Worm (Caenorhabditis elegans): Measurements from ENCODE around the gene gba-4.

The gba-4 gene

DNA sequence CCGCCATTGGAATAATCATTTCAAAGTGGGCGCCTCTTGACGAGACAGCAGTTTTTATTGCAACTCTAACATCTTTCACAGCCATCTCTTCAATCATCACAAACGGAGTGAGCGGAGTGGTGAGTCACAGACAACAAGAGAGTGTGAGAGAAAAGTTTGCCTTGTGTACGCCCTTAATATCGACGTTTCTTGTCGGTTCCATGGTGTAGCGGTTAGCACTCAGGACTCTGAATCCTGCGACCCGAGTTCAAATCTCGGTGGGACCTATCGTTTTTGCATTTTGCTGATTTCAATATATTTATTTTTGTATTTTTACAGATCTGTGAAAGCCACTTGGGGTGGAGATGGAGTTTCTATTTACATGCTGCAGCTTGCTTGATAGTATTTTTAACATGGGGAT lies 16.2 kb downstream of the gba-4 start (continued):
- TF ChIP-seq php-3 (GFP tag; IDR thresholded peaks at IDR 0.05) (0 out of 2 replicates have a peak, but pooled peaks have one; percentile 27), nhr-77 (tag; optimal IDR thresholded peaks at IDR 0.05) (no peak), pha-4 (GFP tag; IDR thresholded peaks at IDR 0.05) (peak; percentile 75; the same call in 1 of the 2 replicates), pha-4 (tag; optimal IDR thresholded peaks at IDR 0.05) (no peak), F10B5.3 (tag; optimal IDR thresholded peaks at IDR 0.05) (no peak), Y5F2A.4 (GFP tag; optimal IDR thresholded peaks at IDR 0.05) (peak; percentile 23), mxl-2 (GFP tag; conservative IDR thresholded peaks at IDR 0.05) (no peak), egl-43 (GFP tag; IDR thresholded peaks at IDR 0.05) (no peak), lsy-2 (tag; optimal IDR thresholded peaks at IDR 0.05) (peak in 1 of 2 experiments; percentile 66), F49E8.2 (tag; optimal IDR thresholded peaks at IDR 0.05; ENCODE audit: borderline replicate concordance) (no peak), ceh-82 (tag; optimal IDR thresholded peaks at IDR 0.05) (no peak), lir-3 (tag; optimal IDR thresholded peaks at IDR 0.05) (no peak), mep-1 (tag; optimal IDR thresholded peaks at IDR 0.05) (peak; percentile 62), daf-12 (tag; optimal IDR thresholded peaks at IDR 0.05) (no peak), nhr-25 (tag; optimal IDR thresholded peaks at IDR 0.05; ENCODE audit: borderline replicate concordance, insufficient read depth) (no peak), rbr-2 (tag; optimal IDR thresholded peaks at IDR 0.05) (peak; percentile 65), aly-2 (tag; optimal IDR thresholded peaks at IDR 0.05) (no peak), lin-15B (tag; optimal IDR thresholded peaks at IDR 0.05) (no peak), nhr-76 (tag; optimal IDR thresholded peaks at IDR 0.05) (no peak), aha-1 (tag) (peak; percentile 12), lin-38 (GFP tag; IDR thresholded peaks at IDR 0.05) (peak; percentile 79), ces-1 (GFP tag; optimal IDR thresholded peaks at IDR 0.05) (no peak), nhr-102 (tag; optimal IDR thresholded peaks at IDR 0.05) (peak; percentile 18), ceh-44 (GFP tag; IDR thresholded peaks at IDR 0.05) (peak; percentile 73), ceh-62 (tag; optimal IDR thresholded peaks at IDR 0.05) (no peak), zfp-3 (GFP tag; conservative IDR thresholded peaks at IDR 0.05) (no peak), nhr-42 (GFP tag; IDR thresholded peaks at IDR 0.05) (no peak), gei-8 (GFP tag; optimal IDR thresholded peaks at IDR 0.05) (peak; percentile 24), Y105C5A.15 (GFP tag; IDR thresholded peaks at IDR 0.05) (0 out of 2 replicates have a peak, but pooled peaks have one; percentile 41), snpc-1.2 (GFP tag; IDR thresholded peaks at IDR 0.05) (peak; percentile 96), mes-2 (tag; optimal IDR thresholded peaks at IDR 0.05; ENCODE audit: poor library complexity, severe bottlenecking) (no peak), ceh-32 (tag; optimal IDR thresholded peaks at IDR 0.05; ENCODE audit: poor library complexity) (no peak), fkh-10 (GFP tag; optimal IDR thresholded peaks at IDR 0.05) (no peak), madf-9 (GFP tag; conservative IDR thresholded peaks at IDR 0.05) (peak; percentile 34; the same call in 1 of the 2 replicates), daf-19 (GFP tag; conservative IDR thresholded peaks at IDR 0.05) (no peak), F26F4.8 (GFP tag; conservative IDR thresholded peaks at IDR 0.05) (no peak), hmg-1.1 (GFP tag; IDR thresholded peaks at IDR 0.05) (peak; percentile 83), nhr-28 (tag; optimal IDR thresholded peaks at IDR 0.05) (no peak), zip-11 (GFP tag; IDR thresholded peaks at IDR 0.05) (no peak), daf-8 (GFP tag; IDR thresholded peaks at IDR 0.05) (no peak), nhr-41 (GFP tag; IDR thresholded peaks at IDR 0.05) (no peak), dpl-1 (GFP tag; optimal IDR thresholded peaks at IDR 0.05) (peak; percentile 4), arid-1 (GFP tag; conservative IDR thresholded peaks at IDR 0.05) (peak; percentile 63; the same call in 1 of the 2 replicates), snpc-4 (tag; optimal IDR thresholded peaks at IDR 0.05) (no peak), lin-1 (GFP tag; IDR thresholded peaks at IDR 0.05) (no peak), tag-97 (GFP tag; IDR thresholded peaks at IDR 0.05) (no peak), sdz-12 (GFP tag; optimal IDR thresholded peaks at IDR 0.05) (no peak), dve-1 (tag; optimal IDR thresholded peaks at IDR 0.05; ENCODE audit: insufficient read depth) (peak; percentile 61), hif-1 (tag; optimal IDR thresholded peaks at IDR 0.05) (peak in 1 of 2 experiments; percentile 34), lin-29 (GFP tag; IDR thresholded peaks at IDR 0.05) (no peak), nhr-48 (tag; optimal IDR thresholded peaks at IDR 0.05) (peak; percentile 4)

All from whole organism, L4 larva.